Fruit fly (Drosophila melanogaster): ENCODE data around the gene CG4558.

Gene CG4558

DNA sequence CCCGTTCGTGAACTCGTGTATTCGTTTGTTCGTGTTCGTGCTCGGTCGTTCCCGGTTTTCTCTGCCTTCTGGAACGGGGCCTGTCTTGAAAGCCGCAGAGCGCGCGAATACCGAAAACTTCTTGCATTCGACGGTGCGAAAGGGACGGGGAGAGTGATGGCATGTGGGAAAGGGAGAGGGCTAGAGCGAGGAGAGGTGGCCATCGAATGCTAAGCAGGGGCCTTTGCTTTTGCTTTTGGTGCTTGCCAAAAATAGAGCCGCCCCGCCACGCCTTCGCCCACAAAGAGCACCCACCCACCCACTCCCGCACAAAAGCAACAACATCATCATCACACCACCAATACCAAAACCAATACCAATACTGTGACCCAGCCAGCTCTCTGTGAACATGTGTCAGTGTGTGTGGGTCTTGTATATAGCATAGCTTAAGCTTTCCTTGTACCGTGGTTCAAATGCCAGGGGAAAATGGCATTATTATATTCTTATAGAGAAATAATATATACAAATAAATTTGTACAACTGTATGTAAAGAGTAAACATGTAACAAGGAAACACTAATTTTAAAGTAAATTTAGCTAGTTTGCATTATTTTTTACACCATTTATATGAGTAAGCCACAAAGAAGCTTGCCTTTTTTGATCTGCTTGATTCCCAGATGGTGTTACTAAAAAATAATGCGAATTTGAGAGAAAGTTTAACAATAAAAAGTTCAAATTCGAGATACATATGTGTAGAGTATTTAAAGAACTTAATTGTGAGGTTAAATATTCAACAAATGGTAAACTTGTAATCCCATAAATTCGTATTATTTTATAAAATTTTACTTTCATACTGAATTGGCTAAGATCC, 17.8 kb downstream of the CG4558 start, which contains the start of gene CG14434 (continued):
- TF ChIP-seq CG15479 (GFP tag; optimal IDR thresholded peaks at IDR 0.05), result no peak
- TF ChIP-seq eve (GFP tag; optimal IDR thresholded peaks at IDR 0.05), result peak in 1 of 2 experiments; percentile 94
- TF ChIP-seq CG4360 (GFP tag; IDR thresholded peaks at IDR 0.05), result peak; percentile 78
- TF ChIP-seq HHEX (GFP tag; optimal IDR thresholded peaks at IDR 0.05), result peak; percentile 77
- TF ChIP-seq Usf (GFP tag; optimal IDR thresholded peaks at IDR 0.05), result peak; percentile 75
- peak; percentile 60; the same call in 1 of the 2 replicates for TF ChIP-seq rib (GFP tag; IDR thresholded peaks at IDR 0.05)
- TF ChIP-seq CG12391 (tag; optimal IDR thresholded peaks at IDR 0.05), result peak; percentile 84
- no peak for TF ChIP-seq ac (GFP tag; optimal IDR thresholded peaks at IDR 0.05)
- no peak for TF ChIP-seq lbe (GFP tag; optimal IDR thresholded peaks at IDR 0.05)
- TF ChIP-seq chn (GFP tag; optimal IDR thresholded peaks at IDR 0.05), result peak; percentile 55
- TF ChIP-seq CG4282 (GFP tag; optimal IDR thresholded peaks at IDR 0.05), result no peak
- TF ChIP-seq org-1 (GFP tag; optimal IDR thresholded peaks at IDR 0.05), result peak; percentile 81
- TF ChIP-seq ATbp (GFP tag; optimal IDR thresholded peaks at IDR 0.05), result peak; percentile 60
- TF ChIP-seq Lpt (GFP tag; optimal IDR thresholded peaks at IDR 0.05), result no peak
- TF ChIP-seq zen (tag; optimal IDR thresholded peaks at IDR 0.05), result peak; percentile 21
- peak; percentile 30; the same call in 1 of the 2 replicates for TF ChIP-seq HLH3B (GFP tag; IDR thresholded peaks at IDR 0.05)
- peak; percentile 81 for TF ChIP-seq Sox102F (GFP tag; optimal IDR thresholded peaks at IDR 0.05)
- 0 out of 3 replicates have a peak, but pooled peaks have one; percentile 13 for TF ChIP-seq jigr1 (GFP tag; IDR thresholded peaks at IDR 0.05)
- TF ChIP-seq h (optimal IDR thresholded peaks at IDR 0.05), result no peak
- no peak for TF ChIP-seq wek (GFP tag; optimal IDR thresholded peaks at IDR 0.05)
- TF ChIP-seq Hr3 (GFP tag; optimal IDR thresholded peaks at IDR 0.05), result peak; percentile 84
- TF ChIP-seq Hr51 (GFP tag; optimal IDR thresholded peaks at IDR 0.05), result peak; percentile 21 to 84
- no peak for TF ChIP-seq ERR (GFP tag; optimal IDR thresholded peaks at IDR 0.05)
- peak; percentile 75 for TF ChIP-seq cg (GFP tag; optimal IDR thresholded peaks at IDR 0.05)
- TF ChIP-seq eyg (GFP tag; optimal IDR thresholded peaks at IDR 0.05), result no peak
- no peak for TF ChIP-seq ham (GFP tag; IDR thresholded peaks at IDR 0.05)
- TF ChIP-seq CHES-1-like (GFP tag; optimal IDR thresholded peaks at IDR 0.05), result peak; percentile 6
- peak; percentile 45 for TF ChIP-seq CG2116 (GFP tag; optimal IDR thresholded peaks at IDR 0.05)
- peak; percentile 34; the same call in 1 of the 3 replicates for TF ChIP-seq CG3726 (GFP tag; IDR thresholded peaks at IDR 0.05)
- no peak for TF ChIP-seq Sin3A (optimal IDR thresholded peaks at IDR 0.05)
- no peak for TF ChIP-seq Dll (GFP tag; IDR thresholded peaks at IDR 0.05; ENCODE audit: partially characterized antibody)
- TF ChIP-seq Fer2 (tag; optimal IDR thresholded peaks at IDR 0.05), result peak; percentile 5
- peak; percentile 78 for TF ChIP-seq CG18599 (GFP tag; optimal IDR thresholded peaks at IDR 0.05)
- TF ChIP-seq H2.0 (GFP tag; IDR thresholded peaks at IDR 0.05), result peak; percentile 28; the same call in 1 of the 2 replicates
- TF ChIP-seq ken (GFP tag; IDR thresholded peaks at IDR 0.05), result peak; percentile 49; the same call in 1 of the 3 replicates
- 0 out of 2 replicates have a peak, but pooled peaks have one; percentile 9 for TF ChIP-seq CG5953 (GFP tag; IDR thresholded peaks at IDR 0.05)
- TF ChIP-seq CG42726 (GFP tag; IDR thresholded peaks at IDR 0.05; ENCODE audit: partially characterized antibody), result no peak
- no peak for TF ChIP-seq gt (GFP tag; IDR thresholded peaks at IDR 0.05)
- peak; percentile 49 for TF ChIP-seq CG8281 (tag; optimal IDR thresholded peaks at IDR 0.05)
- no peak for TF ChIP-seq Dref (GFP tag; IDR thresholded peaks at IDR 0.05)
- TF ChIP-seq slp2 (GFP tag; optimal IDR thresholded peaks at IDR 0.05), result peak; percentile 56
- no peak for TF ChIP-seq p53 (GFP tag; optimal IDR thresholded peaks at IDR 0.05)
- TF ChIP-seq lmd (GFP tag; IDR thresholded peaks at IDR 0.05), result peak; percentile 60
- no peak for TF ChIP-seq prd (optimal IDR thresholded peaks at IDR 0.05)
- peak; percentile 64; the same call in 2 of the 3 replicates for TF ChIP-seq prd (GFP tag; IDR thresholded peaks at IDR 0.05)
- peak; percentile 73 for TF ChIP-seq Hmr (GFP tag; optimal IDR thresholded peaks at IDR 0.05)
- TF ChIP-seq CG2202 (tag; optimal IDR thresholded peaks at IDR 0.05), result peak; percentile 70
- no peak for TF ChIP-seq ttk (GFP tag; IDR thresholded peaks at IDR 0.05)
- TF ChIP-seq CG11560 (tag; IDR thresholded peaks at IDR 0.05), result no peak
- 0 out of 2 replicates have a peak, but pooled peaks have one; percentile 6 for TF ChIP-seq CG14014 (GFP tag; IDR thresholded peaks at IDR 0.05)

Data from whole organism, embryonic.